Fruit fly (Drosophila melanogaster) whole organism: ENCODE results near the gene Or85f.

Source experiments
- CG8478 ChIP-seq: fragments of >200 bp; optimal IDR thresholded peaks from 2 replicates; lab custom pipeline; 2018; ENCODE audit warnings: inconsistent platforms
- pan ChIP-seq: fragments of >200 bp; optimal IDR thresholded peaks from 2 replicates; lab custom pipeline; 2017
- psq ChIP-seq: fragments of >200 bp; optimal IDR thresholded peaks from 2 replicates; lab custom pipeline; 2017

- TF ChIP-seq CG8478 (lab: Kevin White, UChicago): no peak
- no peak for TF ChIP-seq psq (lab: Kevin White, UChicago)
- TF ChIP-seq pan: no peak
Measured at dm6 chr3R:9441134-9441533, 43.1 kb downstream of the Or85f start.
